Fruit fly (Drosophila melanogaster) whole organism, embryonic: Measurements from ENCODE around the gene CG33111.
A peak's percentile ranks its signal among the peaks of the same experiment; 100 is the strongest.

Source experiments
- BEAF-32 ChIP-seq: fragments of 200-800 bp; sonication (Bioruptor generic); optimal IDR thresholded peaks from 3 replicates; lab custom pipeline; 2017; ENCODE audit warnings: missing biosample characterization, missing genetic modification characterization, mild to moderate bottlenecking, moderate library complexity, missing genetic modification reagents
- CG10654 ChIP-seq: fragments of 200-800 bp; sonication (Bioruptor generic); optimal IDR thresholded peaks from 2 replicates; lab custom pipeline; 2016; ENCODE audit warnings: missing biosample characterization, missing genetic modification characterization
- CG11093 ChIP-seq: fragments of 200-800 bp; sonication (Bioruptor generic); IDR thresholded peaks from 3 replicates; pipeline ENCODE4 v1.3.6; 2022; ENCODE audit warnings: missing biosample characterization, missing genetic modification characterization
- CG11247 ChIP-seq: fragments of 200-800 bp; sonication (Bioruptor generic); IDR thresholded peaks from 2 replicates; pipeline ENCODE4 v1.3.6; 2022; ENCODE audit warnings: missing biosample characterization, missing genetic modification characterization
- CG12391 ChIP-seq: fragments of 200-800 bp; sonication (Bioruptor generic); optimal IDR thresholded peaks from 3 replicates; lab custom pipeline; 2018; ENCODE audit warnings: missing biosample characterization, mild to moderate bottlenecking, missing genetic modification characterization, moderate library complexity
- CG12942 ChIP-seq: fragments of 200-800 bp; sonication (Bioruptor generic); optimal IDR thresholded peaks from 3 replicates; lab custom pipeline; 2016; ENCODE audit warnings: missing biosample characterization, missing genetic modification characterization
- CG13624 ChIP-seq: fragments of 200-800 bp; sonication (Bioruptor generic); optimal IDR thresholded peaks from 2 replicates; lab custom pipeline; 2016; ENCODE audit warnings: missing biosample characterization, missing genetic modification characterization
- CG1602 ChIP-seq: fragments of 200-800 bp; sonication (Bioruptor generic); optimal IDR thresholded peaks from 3 replicates; lab custom pipeline; 2016; ENCODE audit warnings: missing biosample characterization, missing genetic modification characterization
- CG1603 ChIP-seq: fragments of 200-800 bp; sonication (Bioruptor generic); optimal IDR thresholded peaks from 2 replicates; lab custom pipeline; 2019; ENCODE audit warnings: missing biosample characterization, mild to moderate bottlenecking, missing genetic modification characterization, moderate library complexity
- CG1647 ChIP-seq: fragments of 200-800 bp; sonication (Bioruptor generic); optimal IDR thresholded peaks from 3 replicates; lab custom pipeline; 2016; ENCODE audit warnings: missing biosample characterization, missing genetic modification characterization
- CG16815 ChIP-seq: fragments of 200-800 bp; sonication (Bioruptor generic); optimal IDR thresholded peaks from 3 replicates; lab custom pipeline; 2017; ENCODE audit warnings: missing biosample characterization, mild to moderate bottlenecking, missing genetic modification characterization
- CG2712 ChIP-seq: fragments of 200-800 bp; optimal IDR thresholded peaks from 3 replicates; lab custom pipeline; 2019; ENCODE audit warnings: missing biosample characterization, mild to moderate bottlenecking, missing genetic modification characterization, moderate library complexity
- CG4328 ChIP-seq: fragments of 200-800 bp; sonication (Bioruptor generic); optimal IDR thresholded peaks from 3 replicates; lab custom pipeline; 2017; ENCODE audit warnings: missing biosample characterization, missing genetic modification reagents, missing genetic modification characterization
- CG8089 ChIP-seq: fragments of 200-800 bp; sonication (Bioruptor generic); optimal IDR thresholded peaks from 3 replicates; lab custom pipeline; 2016; ENCODE audit warnings: missing biosample characterization, missing genetic modification characterization
- CG8765 ChIP-seq: fragments of 200-800 bp; sonication (Bioruptor generic); IDR thresholded peaks from 2 replicates; pipeline ENCODE4 v1.3.6; 2022; ENCODE audit warnings: missing biosample characterization, missing genetic modification characterization
- Chrac-16 ChIP-seq: fragments of 200-800 bp; sonication (Bioruptor generic); optimal IDR thresholded peaks from 3 replicates; lab custom pipeline; 2016; ENCODE audit warnings: missing biosample characterization, missing genetic modification characterization
- Deaf1 ChIP-seq: fragments of 200-800 bp; optimal IDR thresholded peaks from 3 replicates; lab custom pipeline; 2019; ENCODE audit warnings: missing biosample characterization, mild to moderate bottlenecking, missing genetic modification characterization, moderate library complexity
- Eip74EF ChIP-seq, 2 experiments: fragments of 200-800 bp in 1 of 2; fragments of >200 bp in 1 of 2; sonication (Bioruptor generic) in 1 of 2; optimal IDR thresholded peaks; 2 replicates each; lab custom pipeline; 2017 to 2019; ENCODE audit warnings: missing biosample characterization in 2 of 2, missing genetic modification characterization in 2 of 2, mild to moderate bottlenecking in 1 of 2, moderate library complexity in 1 of 2
- Ets65A ChIP-seq: fragments of 200-800 bp; sonication (Bioruptor generic); peaks from one replicate; lab custom pipeline; 2016; ENCODE audit warnings: missing biosample characterization, missing genetic modification characterization
- H15 ChIP-seq: fragments of 200-800 bp; sonication (Bioruptor generic); IDR thresholded peaks from 3 replicates; pipeline ENCODE4 v1.3.6; 2022; ENCODE audit warnings: missing biosample characterization, missing genetic modification characterization
- HHEX ChIP-seq: fragments of 200-800 bp; sonication (Bioruptor generic); optimal IDR thresholded peaks from 3 replicates; lab custom pipeline; 2017; ENCODE audit warnings: missing biosample characterization, mild to moderate bottlenecking, missing genetic modification characterization, missing genetic modification reagents
- HmgD ChIP-seq: fragments of 200-800 bp; sonication (Bioruptor generic); optimal IDR thresholded peaks from 3 replicates; lab custom pipeline; 2016; ENCODE audit warnings: missing biosample characterization, missing genetic modification characterization
- Myb ChIP-seq: fragments of 200-800 bp; sonication (Bioruptor generic); optimal IDR thresholded peaks from 2 replicates; lab custom pipeline; 2016; ENCODE audit warnings: missing biosample characterization, missing genetic modification characterization
- Nf-YC ChIP-seq: fragments of 200-800 bp; optimal IDR thresholded peaks from 3 replicates; lab custom pipeline; 2019; ENCODE audit warnings: missing biosample characterization, mild to moderate bottlenecking, missing genetic modification characterization, moderate library complexity
- Opbp ChIP-seq: fragments of 200-800 bp; sonication (Bioruptor generic); IDR thresholded peaks from 3 replicates; pipeline ENCODE4 v1.3.6; 2022; ENCODE audit warnings: missing biosample characterization, missing genetic modification characterization; ENCODE audit not compliant: partially characterized antibody
- Ssrp ChIP-seq: fragments of 200-800 bp; sonication (Bioruptor generic); optimal IDR thresholded peaks from 2 replicates; lab custom pipeline; 2018; ENCODE audit warnings: missing biosample characterization, mild to moderate bottlenecking, missing genetic modification characterization, moderate library complexity
- Trl ChIP-seq, 3 experiments: fragments of >200 bp in 2 of 3; fragments of 200-800 bp in 1 of 3; sonication (Bioruptor generic) in 1 of 3; optimal IDR thresholded peaks; 2 replicates in 1 of 3; 3 replicates in 2 of 3; lab custom pipeline; 2016 to 2017; ENCODE audit warnings: missing biosample characterization in 1 of 3, missing genetic modification characterization in 1 of 3
- Usf ChIP-seq: fragments of 200-800 bp; sonication (Bioruptor generic); optimal IDR thresholded peaks from 2 replicates; lab custom pipeline; 2017; ENCODE audit warnings: missing genotype, missing biosample characterization, missing genetic modification characterization
- az2 ChIP-seq: fragments of 200-800 bp; sonication (Bioruptor generic); optimal IDR thresholded peaks from 3 replicates; lab custom pipeline; 2016; ENCODE audit warnings: missing biosample characterization, missing genetic modification characterization
- caup ChIP-seq: fragments of 200-800 bp; sonication (Bioruptor generic); optimal IDR thresholded peaks from 3 replicates; lab custom pipeline; 2017; ENCODE audit warnings: missing biosample characterization, mild to moderate bottlenecking, missing genetic modification characterization, moderate library complexity; ENCODE audit not compliant: severe bottlenecking
- chinmo ChIP-seq: fragments of 200-800 bp; sonication (Bioruptor generic); IDR thresholded peaks from 4 replicates; pipeline ENCODE4 v1.3.6; 2022; ENCODE audit warnings: missing biosample characterization, missing genetic modification characterization; ENCODE audit not compliant: partially characterized antibody
- ci ChIP-seq: fragments of 200-800 bp; sonication (Bioruptor generic); IDR thresholded peaks from 3 replicates; pipeline ENCODE4 v1.3.6; 2022; ENCODE audit warnings: missing biosample characterization, missing genetic modification characterization
- corto ChIP-seq: fragments of 200-800 bp; sonication (Bioruptor generic); optimal IDR thresholded peaks from 2 replicates; lab custom pipeline; 2016; ENCODE audit warnings: missing biosample characterization, mild to moderate bottlenecking, missing genetic modification characterization, moderate library complexity
- dan ChIP-seq: fragments of 200-800 bp; sonication (Bioruptor generic); IDR thresholded peaks from 2 replicates; pipeline ENCODE4 v1.3.6; 2022; ENCODE audit warnings: missing biosample characterization, missing genetic modification characterization
- ems ChIP-seq: fragments of 200-800 bp; sonication (Bioruptor generic); optimal IDR thresholded peaks from 3 replicates; lab custom pipeline; 2016; ENCODE audit warnings: missing biosample characterization, missing genetic modification characterization
- eve ChIP-seq, 2 experiments: fragments of >200 bp; optimal IDR thresholded peaks; 2 replicates each; lab custom pipeline; 2017; ENCODE audit warnings: missing biosample characterization in 2 of 2, missing genetic modification characterization in 2 of 2
- gfzf ChIP-seq: fragments of 200-800 bp; sonication (Bioruptor generic); optimal IDR thresholded peaks from 2 replicates; lab custom pipeline; 2016; ENCODE audit warnings: missing biosample characterization, mild to moderate bottlenecking, missing genetic modification characterization, moderate library complexity
- gsb-n ChIP-seq: fragments of 200-800 bp; sonication (Bioruptor generic); optimal IDR thresholded peaks from 3 replicates; lab custom pipeline; 2018; ENCODE audit warnings: missing biosample characterization, mild to moderate bottlenecking, missing genetic modification characterization
- hb ChIP-seq: fragments of 200-800 bp; sonication (Bioruptor generic); IDR thresholded peaks from 3 replicates; pipeline ENCODE4 v1.3.6; 2022; ENCODE audit warnings: missing biosample characterization, missing genetic modification characterization; ENCODE audit not compliant: partially characterized antibody
- hbn ChIP-seq: fragments of 200-800 bp; sonication (Bioruptor generic); IDR thresholded peaks from 2 replicates; pipeline ENCODE4 v1.3.6; 2022; ENCODE audit warnings: missing biosample characterization, missing genetic modification characterization; ENCODE audit not compliant: partially characterized antibody
- jumu ChIP-seq: fragments of 200-800 bp; sonication (Bioruptor generic); optimal IDR thresholded peaks from 3 replicates; lab custom pipeline; 2016; ENCODE audit warnings: missing biosample characterization, missing genetic modification characterization
- kni ChIP-seq: fragments of 200-800 bp; sonication (Bioruptor generic); optimal IDR thresholded peaks from 3 replicates; lab custom pipeline; 2017; ENCODE audit warnings: mild to moderate bottlenecking, missing biosample characterization, missing genetic modification reagents, missing genetic modification characterization
- pita ChIP-seq: fragments of 200-800 bp; sonication (Bioruptor generic); optimal IDR thresholded peaks from 2 replicates; lab custom pipeline; 2017; ENCODE audit warnings: missing biosample characterization, mild to moderate bottlenecking, missing genetic modification characterization
- sim ChIP-seq: fragments of 200-800 bp; sonication (Bioruptor generic); IDR thresholded peaks from 2 replicates; pipeline ENCODE4 v1.3.6; 2022; ENCODE audit warnings: missing biosample characterization, missing genetic modification characterization
- sisA ChIP-seq: fragments of 200-800 bp; sonication (Bioruptor generic); IDR thresholded peaks from 2 replicates; pipeline ENCODE4 v1.3.6; 2022; ENCODE audit warnings: missing biosample characterization, missing genetic modification characterization
- slbo ChIP-seq: fragments of 200-800 bp; sonication (Bioruptor generic); IDR thresholded peaks from 2 replicates; pipeline ENCODE4 v1.3.6; 2022; ENCODE audit warnings: missing biosample characterization, missing genetic modification characterization
- slou ChIP-seq: fragments of 200-800 bp; sonication (Bioruptor generic); optimal IDR thresholded peaks from 3 replicates; lab custom pipeline; 2016; ENCODE audit warnings: missing biosample characterization, missing genetic modification characterization
- tgo ChIP-seq: fragments of 200-800 bp; sonication (Bioruptor generic); IDR thresholded peaks from 3 replicates; pipeline ENCODE4 v1.3.6; 2022; ENCODE audit warnings: missing biosample characterization, missing genetic modification characterization
- tin ChIP-seq: fragments of 200-800 bp; sonication (Bioruptor generic); optimal IDR thresholded peaks from 3 replicates; lab custom pipeline; 2016; ENCODE audit warnings: missing biosample characterization, missing genetic modification characterization
- unpg ChIP-seq: fragments of 200-800 bp; sonication (Bioruptor generic); optimal IDR thresholded peaks from 3 replicates; lab custom pipeline; 2018; ENCODE audit warnings: missing biosample characterization, mild to moderate bottlenecking, missing genetic modification characterization, moderate library complexity
- vvl ChIP-seq: fragments of 200-800 bp; sonication (Bioruptor generic); IDR thresholded peaks from 2 replicates; pipeline ENCODE4 v1.3.6; 2022; ENCODE audit warnings: missing biosample characterization, missing genetic modification characterization

The CG33111 gene

DNA sequence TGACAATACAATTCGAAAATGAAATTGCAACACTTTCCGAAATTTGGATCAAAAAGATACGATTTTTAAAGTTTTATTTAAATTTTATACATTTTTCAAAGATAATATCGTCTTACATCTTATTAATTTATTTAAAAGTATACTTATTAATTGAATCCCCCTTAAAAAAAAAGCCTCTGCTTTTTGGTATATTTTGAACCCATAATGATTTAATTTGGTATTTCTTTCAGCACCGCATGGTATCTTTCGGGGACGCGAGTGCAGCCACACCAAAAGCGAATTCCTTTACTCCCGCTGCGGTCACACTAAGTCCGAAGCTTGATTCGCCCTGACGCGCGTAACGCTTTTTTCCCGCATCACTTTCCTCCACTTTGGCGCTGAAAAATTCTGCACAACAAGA, 1.3 kb upstream of the CG33111 start (continued):
- TF ChIP-seq HmgD (GFP tag; lab: Kevin White, UChicago) (no peak), Ets65A (GFP tag; lab: Kevin White, UChicago) (no peak), CG12391 (tag; lab: Kevin White, UChicago) (peak; percentile 65), CG12942 (GFP tag; lab: Kevin White, UChicago) (no peak), Chrac-16 (no peak), unpg (peak; percentile 39), dan (GFP tag; lab: Robert Waterston, UW) (no peak), pita (no peak), slbo (GFP tag; lab: Robert Waterston, UW) (peak; percentile 51), CG11247 (no peak), corto (no peak), CG8765 (GFP tag; lab: Robert Waterston, UW) (no peak), CG10654 (GFP tag; lab: Kevin White, UChicago) (peak; percentile 21), H15 (GFP tag; lab: Robert Waterston, UW) (no peak), Eip74EF (GFP tag; optimal IDR thresholded peaks at IDR 0.05; lab: Kevin White, UChicago) (no peak), hbn (no peak), sim (GFP tag; lab: Robert Waterston, UW) (no peak), slou (GFP tag; lab: Kevin White, UChicago) (no peak), Usf (GFP tag; lab: Kevin White, UChicago) (no peak), gfzf (GFP tag; lab: Kevin White, UChicago) (peak; percentile 94), sisA (GFP tag; lab: Robert Waterston, UW) (no peak), chinmo (GFP tag; lab: Robert Waterston, UW) (no peak), tin (peak; percentile 7), ci (GFP tag; lab: Robert Waterston, UW) (0 out of 3 replicates have a peak, but pooled peaks have one; percentile 27), BEAF-32 (GFP tag; lab: Kevin White, UChicago) (peak; percentile 36), caup (GFP tag; lab: Kevin White, UChicago) (no peak), Deaf1 (tag; lab: Kevin White, UChicago) (peak; percentile 5), Myb (peak; percentile 91), CG2712 (tag; lab: Kevin White, UChicago) (peak; percentile 52), kni (GFP tag; lab: Kevin White, UChicago) (no peak), CG1603 (tag; lab: Kevin White, UChicago) (peak; percentile 41), CG13624 (GFP tag; lab: Kevin White, UChicago) (no peak), jumu (GFP tag; lab: Kevin White, UChicago) (no peak), CG16815 (GFP tag; lab: Kevin White, UChicago) (no peak), Nf-YC (tag; lab: Kevin White, UChicago) (peak; percentile 12), gsb-n (tag; lab: Kevin White, UChicago) (no peak), Trl (optimal IDR thresholded peaks at IDR 0.05; lab: Kevin White, UChicago) (no peak), Trl (GFP tag; optimal IDR thresholded peaks at IDR 0.05; lab: Kevin White, UChicago) (no peak), CG4328 (GFP tag; lab: Kevin White, UChicago) (no peak), CG8089 (GFP tag; lab: Kevin White, UChicago) (no peak), eve (GFP tag; optimal IDR thresholded peaks at IDR 0.05; lab: Kevin White, UChicago) (no peak), Opbp (0 out of 3 replicates have a peak, but pooled peaks have one; percentile 42), CG1602 (no peak), HHEX (GFP tag; lab: Kevin White, UChicago) (no peak), CG1647 (GFP tag; lab: Kevin White, UChicago) (peak; percentile 29), CG11093 (GFP tag; lab: Robert Waterston, UW) (no peak), hb (GFP tag; lab: Robert Waterston, UW) (no peak), az2 (GFP tag; lab: Kevin White, UChicago) (peak; percentile 15), tgo (GFP tag; lab: Robert Waterston, UW) (no peak), vvl (GFP tag; lab: Robert Waterston, UW) (peak; percentile 67), ems (GFP tag; lab: Kevin White, UChicago) (no peak), Ssrp (tag; lab: Kevin White, UChicago) (no peak)
